Worm (Caenorhabditis elegans) whole organism, early embryonic: ENCODE data around the gene C50D2.6.

Experiments
- B0310.2 ChIP-seq: sonication (generic microtip); optimal IDR thresholded peaks from 2 replicates; lab custom pipeline; 2016; ENCODE audit warnings: mild to moderate bottlenecking, missing genetic modification characterization, missing compliant biosample characterization
- F13C5.2 ChIP-seq: sonication (generic microtip); optimal IDR thresholded peaks from 2 replicates; lab custom pipeline; 2017; ENCODE audit warnings: mild to moderate bottlenecking, missing genetic modification characterization, inconsistent platforms, missing compliant biosample characterization
- aly-1 ChIP-seq: sonication (generic microtip); optimal IDR thresholded peaks from 2 replicates; lab custom pipeline; 2016; ENCODE audit warnings: missing genetic modification characterization, missing compliant biosample characterization
- ama-1 ChIP-seq: fragments of 150-350 bp; optimal IDR thresholded peaks from 2 replicates; lab custom pipeline; 2014
- ets-7 ChIP-seq: sonication (generic microtip); optimal IDR thresholded peaks from 2 replicates; lab custom pipeline; 2016; ENCODE audit warnings: missing genotype, missing genetic modification characterization, missing compliant biosample characterization
- flt-1 ChIP-seq: fragments of 200-800 bp; sonication (Bioruptor generic); IDR thresholded peaks from 2 replicates; pipeline ENCODE4 v1.3.6; 2022; ENCODE audit warnings: missing genetic modification characterization, missing compliant biosample characterization
- hmbx-1 ChIP-seq: sonication (generic microtip); optimal IDR thresholded peaks from 2 replicates; lab custom pipeline; 2016; ENCODE audit warnings: mild to moderate bottlenecking, missing genetic modification characterization, missing compliant biosample characterization
- pes-1 ChIP-seq: fragments of 200-800 bp; sonication (Bioruptor generic); IDR thresholded peaks from 2 replicates; pipeline ENCODE4 v1.3.6; 2022; ENCODE audit warnings: missing genetic modification reagents, missing genetic modification characterization, missing compliant biosample characterization
- scrt-1 ChIP-seq: fragments of 200-800 bp; sonication (Bioruptor generic); IDR thresholded peaks from 2 replicates; pipeline ENCODE4 v1.3.6; 2022; ENCODE audit warnings: missing genetic modification characterization, missing compliant biosample characterization
- sea-1 ChIP-seq: fragments of 200-800 bp; sonication (Bioruptor generic); conservative IDR thresholded peaks from 2 replicates; pipeline ENCODE4 v1.3.6; 2022; ENCODE audit warnings: missing genetic modification characterization, missing compliant biosample characterization

DNA sequence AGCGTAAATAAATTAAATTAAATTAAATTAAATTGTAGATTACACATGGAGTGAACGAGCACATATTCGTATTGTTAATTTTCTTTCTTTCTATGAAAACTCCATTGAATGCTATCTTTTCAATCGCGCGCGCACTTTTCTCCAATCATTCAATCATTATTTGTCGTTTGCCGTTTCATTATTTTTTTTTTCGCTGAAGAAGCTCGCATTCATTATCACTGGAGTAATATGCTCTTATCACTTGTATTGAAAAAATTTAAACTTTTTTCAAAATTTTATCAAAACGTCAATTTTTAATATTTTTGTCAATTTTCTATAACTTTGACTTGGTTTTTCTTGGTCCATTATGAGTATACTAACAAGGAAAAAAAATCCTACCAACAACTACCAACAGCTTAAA is 18.8 kb upstream of the C50D2.6 start:
- TF ChIP-seq aly-1 (tag; lab: Kevin White, UChicago), result no peak
- TF ChIP-seq flt-1, result no peak
- TF ChIP-seq pes-1, result no peak
- no peak for TF ChIP-seq F13C5.2 (tag; lab: Kevin White, UChicago)
- TF ChIP-seq ets-7 (tag; lab: Kevin White, UChicago), result no peak
- no peak for TF ChIP-seq sea-1 (GFP tag; lab: Robert Waterston, UW)
- TF ChIP-seq ama-1 (lab: Kevin White, UChicago), result no peak
- TF ChIP-seq hmbx-1 (tag; lab: Kevin White, UChicago), result no peak
- TF ChIP-seq B0310.2, result no peak
- no peak for TF ChIP-seq scrt-1
